Fruit fly (Drosophila melanogaster) whole organism, prepupa: ENCODE data around the gene CG31463.

ENCODE experiments used
- Blimp-1 ChIP-seq: fragments of 200-800 bp; sonication (Bioruptor generic); optimal IDR thresholded peaks from 3 replicates; lab custom pipeline; 2017; ENCODE audit warnings: missing biosample characterization, missing genetic modification characterization, mild to moderate bottlenecking, moderate library complexity, missing genetic modification reagents
- CG10669 ChIP-seq: fragments of 200-800 bp; sonication (Bioruptor generic); optimal IDR thresholded peaks from 3 replicates; lab custom pipeline; 2018; ENCODE audit warnings: missing biosample characterization, mild to moderate bottlenecking, missing genetic modification characterization, moderate library complexity
- CG11294 ChIP-seq: fragments of 200-800 bp; sonication (Bioruptor generic); IDR thresholded peaks from 2 replicates; pipeline ENCODE4 v1.3.6; 2022; ENCODE audit warnings: missing biosample characterization, missing genetic modification characterization
- CG16779 ChIP-seq: fragments of 200-800 bp; sonication (Bioruptor generic); optimal IDR thresholded peaks from 3 replicates; lab custom pipeline; 2017; ENCODE audit warnings: missing biosample characterization, mild to moderate bottlenecking, missing genetic modification characterization
- CG3032 ChIP-seq: fragments of 200-800 bp; optimal IDR thresholded peaks from 2 replicates; lab custom pipeline; 2019; ENCODE audit warnings: missing biosample characterization, mild to moderate bottlenecking, missing genetic modification characterization, moderate library complexity
- CG31627 ChIP-seq: fragments of 200-800 bp; sonication (Bioruptor generic); optimal IDR thresholded peaks from 3 replicates; lab custom pipeline; 2016; ENCODE audit warnings: missing biosample characterization, missing genetic modification characterization
- CG32006 ChIP-seq: fragments of 200-800 bp; sonication (Bioruptor generic); optimal IDR thresholded peaks from 3 replicates; lab custom pipeline; 2017; ENCODE audit warnings: missing biosample characterization, mild to moderate bottlenecking, missing genetic modification characterization
- CG34406 ChIP-seq: fragments of 200-800 bp; sonication (Bioruptor generic); optimal IDR thresholded peaks from 3 replicates; lab custom pipeline; 2016; ENCODE audit warnings: missing biosample characterization, missing genetic modification characterization
- CG4318 ChIP-seq: fragments of 200-800 bp; sonication (Bioruptor generic); optimal IDR thresholded peaks from 3 replicates; lab custom pipeline; 2017; ENCODE audit warnings: missing biosample characterization, mild to moderate bottlenecking, missing genetic modification characterization
- CG6163 ChIP-seq: fragments of 200-800 bp; sonication (Bioruptor generic); IDR thresholded peaks from 3 replicates; pipeline ENCODE4 v1.3.6; 2022; ENCODE audit warnings: missing biosample characterization, missing genetic modification characterization
- CG6276 ChIP-seq: fragments of 200-800 bp; sonication (Bioruptor generic); optimal IDR thresholded peaks from 2 replicates; lab custom pipeline; 2017; ENCODE audit warnings: missing biosample characterization, mild to moderate bottlenecking, missing genetic modification characterization
- CG6792 ChIP-seq: fragments of 200-800 bp; sonication (Bioruptor generic); optimal IDR thresholded peaks from 3 replicates; lab custom pipeline; 2016; ENCODE audit warnings: missing biosample characterization, missing genetic modification characterization
- CG6808 ChIP-seq: fragments of 200-800 bp; sonication (Bioruptor generic); optimal IDR thresholded peaks from 3 replicates; lab custom pipeline; 2017; ENCODE audit warnings: missing biosample characterization, missing genetic modification characterization, mild to moderate bottlenecking, moderate library complexity, missing genetic modification reagents
- CG6854 ChIP-seq: fragments of 200-800 bp; sonication (Bioruptor generic); optimal IDR thresholded peaks from 2 replicates; lab custom pipeline; 2017; ENCODE audit warnings: missing biosample characterization, mild to moderate bottlenecking, missing genetic modification characterization
- CG7368 ChIP-seq: fragments of 200-800 bp; sonication (Bioruptor generic); optimal IDR thresholded peaks from 3 replicates; lab custom pipeline; 2016; ENCODE audit warnings: missing biosample characterization, missing genetic modification characterization
- CG8119 ChIP-seq: fragments of 200-800 bp; sonication (Bioruptor generic); IDR thresholded peaks from 3 replicates; pipeline ENCODE4 v1.3.6; 2022; ENCODE audit warnings: missing biosample characterization, missing genetic modification characterization
- CG8319 ChIP-seq: fragments of 200-800 bp; sonication (Bioruptor generic); optimal IDR thresholded peaks from 3 replicates; lab custom pipeline; 2016; ENCODE audit warnings: missing biosample characterization, missing genetic modification characterization
- CG8632 ChIP-seq: fragments of 200-800 bp; sonication (Bioruptor generic); optimal IDR thresholded peaks from 3 replicates; lab custom pipeline; 2016; ENCODE audit warnings: missing biosample characterization, missing genetic modification characterization
- CG9139 ChIP-seq: fragments of 200-800 bp; sonication (Bioruptor generic); optimal IDR thresholded peaks from 3 replicates; lab custom pipeline; 2017; ENCODE audit warnings: missing biosample characterization, mild to moderate bottlenecking, missing genetic modification characterization
- Eip75B ChIP-seq: fragments of 200-800 bp; sonication (Bioruptor generic); optimal IDR thresholded peaks from 3 replicates; lab custom pipeline; 2016; ENCODE audit warnings: missing biosample characterization, missing genetic modification characterization
- Eip78C ChIP-seq: fragments of 200-800 bp; sonication (Bioruptor generic); peaks from one replicate; lab custom pipeline; 2016; ENCODE audit warnings: missing biosample characterization, missing genetic modification characterization
- Eip93F ChIP-seq: fragments of 200-800 bp; sonication (Bioruptor generic); optimal IDR thresholded peaks from 2 replicates; lab custom pipeline; 2016; ENCODE audit warnings: missing biosample characterization, mild to moderate bottlenecking, missing genetic modification characterization
- Ets21C ChIP-seq: fragments of 200-800 bp; sonication (Bioruptor generic); optimal IDR thresholded peaks from 3 replicates; lab custom pipeline; 2016; ENCODE audit warnings: missing biosample characterization, missing genetic modification characterization
- Ets96B ChIP-seq: fragments of 200-800 bp; optimal IDR thresholded peaks from 2 replicates; lab custom pipeline; 2019; ENCODE audit warnings: missing biosample characterization, mild to moderate bottlenecking, missing genetic modification characterization, moderate library complexity
- Gug ChIP-seq: fragments of 200-800 bp; sonication (Bioruptor generic); IDR thresholded peaks from 2 replicates; pipeline ENCODE4 v1.3.6; 2022; ENCODE audit warnings: missing biosample characterization, missing genetic modification characterization
- Hr38 ChIP-seq: sonication (Bioruptor generic); optimal IDR thresholded peaks from 2 replicates; lab custom pipeline; 2016; ENCODE audit warnings: missing biosample characterization, missing genetic modification characterization
- Lpt ChIP-seq: fragments of 200-800 bp; sonication (Bioruptor generic); optimal IDR thresholded peaks from 3 replicates; lab custom pipeline; 2016; ENCODE audit warnings: missing biosample characterization, missing genetic modification characterization
- Met ChIP-seq: fragments of 200-800 bp; sonication (Bioruptor generic); optimal IDR thresholded peaks from 3 replicates; lab custom pipeline; 2016; ENCODE audit warnings: missing biosample characterization, missing genetic modification characterization
- OdsH ChIP-seq: fragments of 200-800 bp; sonication (Bioruptor generic); optimal IDR thresholded peaks from 3 replicates; lab custom pipeline; 2016; ENCODE audit warnings: missing biosample characterization, missing genetic modification characterization
- Sox14 ChIP-seq: fragments of 200-800 bp; sonication (Bioruptor generic); optimal IDR thresholded peaks from 3 replicates; lab custom pipeline; 2016; ENCODE audit warnings: missing biosample characterization, missing genetic modification characterization
- Sox15 ChIP-seq: fragments of 200-800 bp; sonication (Bioruptor generic); optimal IDR thresholded peaks from 3 replicates; lab custom pipeline; 2016; ENCODE audit warnings: missing biosample characterization, missing genetic modification characterization
- achi ChIP-seq: fragments of 200-800 bp; sonication (Bioruptor generic); optimal IDR thresholded peaks from 3 replicates; lab custom pipeline; 2016; ENCODE audit warnings: missing biosample characterization, missing genetic modification characterization
- acj6 ChIP-seq: fragments of 200-800 bp; sonication (Bioruptor generic); optimal IDR thresholded peaks from 3 replicates; lab custom pipeline; 2016; ENCODE audit warnings: missing biosample characterization, missing genetic modification characterization
- dac ChIP-seq: fragments of 200-800 bp; sonication (Bioruptor generic); optimal IDR thresholded peaks from 2 replicates; lab custom pipeline; 2017; ENCODE audit warnings: missing biosample characterization, mild to moderate bottlenecking, missing genetic modification characterization
- eg ChIP-seq: fragments of 200-800 bp; sonication (Bioruptor generic); IDR thresholded peaks from 3 replicates; pipeline ENCODE4 v1.3.6; 2022; ENCODE audit warnings: missing biosample characterization, missing genetic modification characterization
- esn ChIP-seq: fragments of 200-800 bp; sonication (Bioruptor generic); optimal IDR thresholded peaks from 2 replicates; lab custom pipeline; 2016; ENCODE audit warnings: missing biosample characterization, mild to moderate bottlenecking, missing genetic modification characterization, moderate library complexity
- fd59A ChIP-seq: fragments of 200-800 bp; sonication (Bioruptor generic); optimal IDR thresholded peaks from 2 replicates; lab custom pipeline; 2017; ENCODE audit warnings: missing biosample characterization, mild to moderate bottlenecking, missing genetic modification characterization, missing genetic modification reagents
- fkh ChIP-seq: fragments of 200-800 bp; sonication (Bioruptor generic); optimal IDR thresholded peaks from 3 replicates; lab custom pipeline; 2017; ENCODE audit warnings: missing biosample characterization, mild to moderate bottlenecking, missing genetic modification characterization, moderate library complexity
- pdm3 ChIP-seq: fragments of 200-800 bp; sonication (Bioruptor generic); optimal IDR thresholded peaks from 3 replicates; lab custom pipeline; 2016; ENCODE audit warnings: missing biosample characterization, missing genetic modification characterization
- ss ChIP-seq, 2 experiments: fragments of 200-800 bp; sonication (Bioruptor generic); optimal IDR thresholded peaks; 2 replicates in 1 of 2; 3 replicates in 1 of 2; lab custom pipeline; 2017 to 2018; ENCODE audit warnings: mild to moderate bottlenecking in 2 of 2, missing biosample characterization in 2 of 2, missing genetic modification characterization in 2 of 2, moderate library complexity in 1 of 2
- svp ChIP-seq: fragments of 200-800 bp; sonication (Bioruptor generic); peaks from one replicate; lab custom pipeline; 2016; ENCODE audit warnings: missing biosample characterization, missing genetic modification characterization
- topi ChIP-seq: fragments of 200-800 bp; sonication (Bioruptor generic); optimal IDR thresholded peaks from 3 replicates; lab custom pipeline; 2016; ENCODE audit warnings: missing biosample characterization, missing genetic modification characterization
- vri ChIP-seq: fragments of 200-800 bp; sonication (Bioruptor generic); optimal IDR thresholded peaks from 3 replicates; lab custom pipeline; 2016; ENCODE audit warnings: missing biosample characterization, mild to moderate bottlenecking, missing genetic modification characterization

Gene CG31463

dm6 chr3R:8264302-8265080, 27.6 kb upstream of the CG31463 start, which contains the start of the genes RPA1 and Mcm2 (continued):
- no peak for TF ChIP-seq dac (GFP tag; lab: Kevin White, UChicago)
- TF ChIP-seq CG8319 (GFP tag; lab: Kevin White, UChicago): peak; percentile 71
- TF ChIP-seq CG6163: peak; percentile 68; the same call in 2 of the 3 replicates
- TF ChIP-seq Met (GFP tag; lab: Kevin White, UChicago): peak; percentile 75
- TF ChIP-seq esn (GFP tag; lab: Kevin White, UChicago): peak; percentile 85
- TF ChIP-seq fkh (GFP tag; lab: Kevin White, UChicago): peak; percentile 87
- TF ChIP-seq Sox14 (GFP tag; lab: Kevin White, UChicago): peak; percentile 66
- TF ChIP-seq acj6 (GFP tag; lab: Kevin White, UChicago): peak; percentile 84
- peak; percentile 74 for TF ChIP-seq Eip75B (GFP tag; lab: Kevin White, UChicago)
- TF ChIP-seq OdsH (GFP tag; lab: Kevin White, UChicago): peak; percentile 86

- TF ChIP-seq pdm3 (GFP tag; lab: Kevin White, UChicago): no peak
- peak; percentile 94 for TF ChIP-seq fkh (GFP tag; lab: Kevin White, UChicago)
Measured at dm6 chr3R:8269740-8270139, 22.4 kb upstream of the CG31463 start, which contains the start of gene CG9630. Gene CG9630, minus strand, starts transcription at chr3R:8269896.

dm6 chr3R:8272573-8273165, 19.5 kb upstream of the CG31463 start:
- TF ChIP-seq vri (GFP tag; lab: Kevin White, UChicago) (no peak), Lpt (GFP tag; lab: Kevin White, UChicago) (no peak), OdsH (GFP tag; lab: Kevin White, UChicago) (no peak), CG16779 (tag; lab: Kevin White, UChicago) (no peak), CG9139 (GFP tag; lab: Kevin White, UChicago) (no peak), CG8632 (GFP tag; lab: Kevin White, UChicago) (no peak), achi (GFP tag; lab: Kevin White, UChicago) (no peak), CG34406 (GFP tag; lab: Kevin White, UChicago) (peak; percentile 42), Sox15 (no peak), CG6792 (GFP tag; lab: Kevin White, UChicago) (peak; percentile 31), topi (GFP tag; lab: Kevin White, UChicago) (peak; percentile 70), Eip75B (GFP tag; lab: Kevin White, UChicago) (no peak), CG31627 (GFP tag; lab: Kevin White, UChicago) (peak; percentile 64), Gug (GFP tag; lab: Robert Waterston, UW) (no peak), Met (GFP tag; lab: Kevin White, UChicago) (peak; percentile 68), Ets21C (GFP tag; lab: Kevin White, UChicago) (peak; percentile 62), Sox14 (GFP tag; lab: Kevin White, UChicago) (no peak), ss (GFP tag; optimal IDR thresholded peaks at IDR 0.05; lab: Kevin White, UChicago) (no peak), CG6808 (GFP tag; lab: Kevin White, UChicago) (no peak), Eip93F (GFP tag; lab: Kevin White, UChicago) (no peak), pdm3 (GFP tag; lab: Kevin White, UChicago) (no peak), CG6854 (GFP tag; lab: Kevin White, UChicago) (no peak), CG8319 (GFP tag; lab: Kevin White, UChicago) (no peak), Ets96B (no peak), fd59A (GFP tag; lab: Kevin White, UChicago) (no peak), Eip78C (GFP tag; lab: Kevin White, UChicago) (no peak), CG6276 (GFP tag; lab: Kevin White, UChicago) (no peak), esn (GFP tag; lab: Kevin White, UChicago) (peak; percentile 72), CG6163 (no peak), CG4318 (GFP tag; lab: Kevin White, UChicago) (no peak), CG11294 (GFP tag; lab: Robert Waterston, UW) (no peak), eg (no peak), CG8119 (no peak), Blimp-1 (GFP tag; lab: Kevin White, UChicago) (no peak), fkh (GFP tag; lab: Kevin White, UChicago) (no peak), CG32006 (GFP tag; lab: Kevin White, UChicago) (no peak), CG7368 (GFP tag; lab: Kevin White, UChicago) (no peak), Hr38 (GFP tag; lab: Kevin White, UChicago) (no peak), CG10669 (GFP tag; lab: Kevin White, UChicago) (no peak), svp (GFP tag; lab: Kevin White, UChicago) (peak; percentile 100), CG3032 (tag; lab: Kevin White, UChicago) (no peak), dac (GFP tag; lab: Kevin White, UChicago) (no peak)
